Fruit fly (Drosophila melanogaster) whole organism: Measurements from ENCODE around the gene CG9117.

Experiments
- CG8478 ChIP-seq: fragments of >200 bp; optimal IDR thresholded peaks from 2 replicates; lab custom pipeline; 2018; ENCODE audit warnings: inconsistent platforms
- usp ChIP-seq: fragments of >200 bp; optimal IDR thresholded peaks from 2 replicates; lab custom pipeline; 2017; ENCODE audit warnings: missing biosample characterization, missing genetic modification characterization, mixed read lengths

DNA sequence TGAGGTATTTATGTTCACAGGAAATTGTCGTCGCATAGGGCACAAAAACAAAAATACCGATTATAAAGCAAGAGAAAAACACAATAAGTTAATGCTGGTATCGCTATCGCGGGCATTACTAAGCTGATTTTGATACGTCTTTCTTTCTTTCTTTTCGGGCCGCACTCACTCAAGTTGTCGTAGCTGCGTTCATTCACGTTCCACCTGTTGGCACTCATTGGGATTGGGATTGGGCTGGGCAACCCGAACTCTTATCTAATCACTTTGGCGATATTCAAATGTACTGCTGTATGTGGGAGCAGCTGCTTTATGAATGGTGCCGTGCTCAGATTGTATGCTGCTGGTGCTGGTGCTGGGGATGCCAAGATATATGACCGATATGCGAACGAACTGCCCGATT lies 47.0 kb upstream of the CG9117 start:
- no peak for TF ChIP-seq CG8478 (lab: Kevin White, UChicago)
- TF ChIP-seq usp: no peak
